Fruit fly (Drosophila melanogaster): ENCODE data around the gene Tsp74F.

DNA sequence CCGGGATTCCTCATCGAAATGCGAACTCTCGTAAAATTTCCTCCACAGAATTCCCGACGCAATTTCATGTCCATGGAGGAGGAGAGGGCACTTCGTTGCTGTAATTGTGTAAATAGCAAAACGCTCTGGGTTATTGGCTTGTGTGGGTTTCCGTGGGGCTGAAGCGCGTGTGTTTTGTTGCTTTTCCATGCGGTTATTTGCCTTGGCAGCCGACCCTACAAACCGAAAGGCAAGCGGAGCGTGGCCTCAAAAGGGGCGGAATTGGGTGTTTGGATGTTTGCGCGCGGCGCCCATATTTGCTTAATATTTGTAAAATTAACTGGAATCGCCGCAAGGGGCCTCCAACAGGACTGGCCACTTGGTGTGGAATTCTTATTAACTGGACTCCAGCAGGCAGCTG lies 49.0 kb upstream of the Tsp74F start:
- no peak for TF ChIP-seq Dll (optimal IDR thresholded peaks at IDR 0.05)
- no peak for TF ChIP-seq pan (optimal IDR thresholded peaks at IDR 0.05)
- TF ChIP-seq usp (GFP tag; optimal IDR thresholded peaks at IDR 0.05) = no peak
- no peak for TF ChIP-seq psq (optimal IDR thresholded peaks at IDR 0.05)
- TF ChIP-seq CG8478 (optimal IDR thresholded peaks at IDR 0.05) = no peak
